Worm (Caenorhabditis elegans): ENCODE data around the gene nhr-271.

ce11 chrV:16620874-16621273 is 40.5 kb upstream of the nhr-271 start, which contains the start of gene Y70C5A.3:
- TF ChIP-seq klf-2 (GFP tag; conservative IDR thresholded peaks at IDR 0.05) (no peak), ztf-29 (GFP tag; IDR thresholded peaks at IDR 0.05) (no peak), T22C8.4 (GFP tag; IDR thresholded peaks at IDR 0.05) (no peak), ztf-23 (GFP tag; IDR thresholded peaks at IDR 0.05) (no peak), tab-1 (GFP tag; IDR thresholded peaks at IDR 0.05) (no peak), flt-1 (GFP tag; IDR thresholded peaks at IDR 0.05) (no peak)

All from whole organism, midembryonic.